Worm (Caenorhabditis elegans) whole organism, L1 larva: ENCODE measurements around the gene magu-2.

Experiments
- F16B12.6 ChIP-seq: fragments of 150-350 bp; optimal IDR thresholded peaks from 2 replicates; lab custom pipeline; 2014; ENCODE audit warnings: missing biosample characterization, missing genetic modification characterization
- ama-1 ChIP-seq: fragments of 150-350 bp; optimal IDR thresholded peaks from 2 replicates; lab custom pipeline; 2014
- blmp-1 ChIP-seq: fragments of 150-350 bp; optimal IDR thresholded peaks from 2 replicates; lab custom pipeline; 2014; ENCODE audit warnings: missing biosample characterization, missing genetic modification characterization
- ceh-90 ChIP-seq: sonication (generic microtip); optimal IDR thresholded peaks from 2 replicates; lab custom pipeline; 2016; ENCODE audit warnings: missing genetic modification characterization, missing compliant biosample characterization
- ces-1 ChIP-seq: fragments of 150-350 bp; optimal IDR thresholded peaks from 2 replicates; lab custom pipeline; 2014; ENCODE audit warnings: missing biosample characterization, missing genetic modification reagents, missing genetic modification characterization
- dsc-1 ChIP-seq: sonication (generic microtip); optimal IDR thresholded peaks from 2 replicates; lab custom pipeline; 2016; ENCODE audit warnings: mild to moderate bottlenecking, missing genetic modification characterization, missing compliant biosample characterization
- efl-1 ChIP-seq, 4 experiments: fragments of 150-350 bp; optimal IDR thresholded peaks in 3 of 4; peaks in 1 of 4; 1 replicate in 1 of 4; 2 replicates in 3 of 4; lab custom pipeline; 2014; ENCODE audit warnings: missing biosample characterization in 2 of 4, missing genetic modification characterization in 2 of 4, missing genetic modification reagents in 2 of 4
- elt-2 ChIP-seq: sonication (generic microtip); optimal IDR thresholded peaks from 2 replicates; lab custom pipeline; 2016; ENCODE audit warnings: missing genetic modification characterization, mild to moderate bottlenecking, inconsistent platforms, missing compliant biosample characterization, missing genetic modification reagents
- hpl-2 ChIP-seq: fragments of 150-350 bp; optimal IDR thresholded peaks from 2 replicates; lab custom pipeline; 2014; ENCODE audit warnings: missing biosample characterization, missing genetic modification reagents, missing genetic modification characterization
- irx-1 ChIP-seq: sonication (generic microtip); optimal IDR thresholded peaks from 2 replicates; lab custom pipeline; 2016; ENCODE audit warnings: missing genetic modification characterization, missing compliant biosample characterization
- jun-1 ChIP-seq: fragments of 150-350 bp; optimal IDR thresholded peaks from 2 replicates; lab custom pipeline; 2014; ENCODE audit warnings: missing biosample characterization, missing genetic modification reagents, missing genetic modification characterization
- lin-14 ChIP-seq: fragments of 200-800 bp; sonication (Bioruptor generic); optimal IDR thresholded peaks from 2 replicates; lab custom pipeline; 2018; ENCODE audit warnings: mild to moderate bottlenecking, missing genetic modification characterization, moderate library complexity, missing compliant biosample characterization
- lin-39 ChIP-seq: fragments of 150-350 bp; optimal IDR thresholded peaks from 2 replicates; lab custom pipeline; 2014; ENCODE audit warnings: missing biosample characterization, missing genetic modification reagents, missing genetic modification characterization
- lsy-2 ChIP-seq, 2 experiments: fragments of 150-350 bp; optimal IDR thresholded peaks; 2 replicates each; lab custom pipeline; 2014; ENCODE audit warnings: missing biosample characterization in 2 of 2, missing genetic modification characterization in 2 of 2
- nhr-19 ChIP-seq: fragments of 200-800 bp; sonication (Bioruptor generic); conservative IDR thresholded peaks from 2 replicates; pipeline ENCODE4 v1.3.6; 2022; ENCODE audit warnings: missing genetic modification characterization, missing compliant biosample characterization
- nhr-20 ChIP-seq: sonication (generic microtip); optimal IDR thresholded peaks from 2 replicates; lab custom pipeline; 2016; ENCODE audit warnings: mild to moderate bottlenecking, missing genetic modification characterization, missing compliant biosample characterization
- nhr-237 ChIP-seq: fragments of 150-350 bp; optimal IDR thresholded peaks from 2 replicates; lab custom pipeline; 2014; ENCODE audit warnings: missing biosample characterization, missing genetic modification characterization
- nhr-47 ChIP-seq: sonication (generic microtip); optimal IDR thresholded peaks from 2 replicates; lab custom pipeline; 2016; ENCODE audit warnings: mild to moderate bottlenecking, missing genetic modification characterization, moderate library complexity, missing compliant biosample characterization
- nhr-76 ChIP-seq: sonication (generic microtip); optimal IDR thresholded peaks from 2 replicates; lab custom pipeline; 2017; ENCODE audit warnings: missing biosample characterization, missing genetic modification characterization
- nhr-77 ChIP-seq: fragments of 150-350 bp; optimal IDR thresholded peaks from 2 replicates; lab custom pipeline; 2014; ENCODE audit warnings: missing biosample characterization, missing genetic modification characterization
- nhr-84 ChIP-seq: sonication (generic microtip); optimal IDR thresholded peaks from 2 replicates; lab custom pipeline; 2017; ENCODE audit warnings: missing biosample characterization, missing genetic modification characterization
- nhr-85 ChIP-seq: sonication (generic microtip); peaks from one replicate; lab custom pipeline; 2016; ENCODE audit warnings: missing genetic modification characterization, inconsistent platforms, missing compliant biosample characterization
- pqm-1 ChIP-seq: sonication (generic microtip); optimal IDR thresholded peaks from 3 replicates; lab custom pipeline; 2017; ENCODE audit warnings: missing biosample characterization, missing genetic modification characterization
- skn-1 ChIP-seq: fragments of 150-350 bp; optimal IDR thresholded peaks from 2 replicates; lab custom pipeline; 2014; ENCODE audit warnings: missing biosample characterization, missing genetic modification characterization
- snu-23 ChIP-seq: sonication (generic microtip); optimal IDR thresholded peaks from 2 replicates; lab custom pipeline; 2016; ENCODE audit warnings: missing genetic modification characterization, missing compliant biosample characterization
- sptf-1 ChIP-seq: fragments of 150-350 bp; optimal IDR thresholded peaks from 2 replicates; lab custom pipeline; 2014; ENCODE audit warnings: missing biosample characterization, missing genetic modification characterization
- unc-130 ChIP-seq: fragments of 150-350 bp; optimal IDR thresholded peaks from 2 replicates; lab custom pipeline; 2017; ENCODE audit warnings: missing biosample characterization, missing genetic modification characterization, inconsistent platforms
- unc-62 ChIP-seq: fragments of 150-350 bp; optimal IDR thresholded peaks from 2 replicates; lab custom pipeline; 2014; ENCODE audit warnings: missing biosample characterization, missing genetic modification reagents, missing genetic modification characterization
- xbp-1 ChIP-seq: sonication (generic microtip); optimal IDR thresholded peaks from 2 replicates; lab custom pipeline; 2016; ENCODE audit warnings: missing genetic modification characterization, missing compliant biosample characterization
- ztf-4 ChIP-seq: fragments of 150-350 bp; optimal IDR thresholded peaks from 2 replicates; lab custom pipeline; 2014; ENCODE audit warnings: missing biosample characterization, missing genetic modification characterization

magu-2 gene

ce11 chrV:8799293-8799812 lies 1.5 kb downstream of the magu-2 start:
- TF ChIP-seq unc-62 (GFP tag; lab: Kevin White, UChicago) = no peak
- peak in 1 of 2 experiments; percentile 13 for TF ChIP-seq lsy-2 (tag; optimal IDR thresholded peaks at IDR 0.05; lab: Kevin White, UChicago)
- TF ChIP-seq blmp-1 (tag; lab: Kevin White, UChicago) = peak; percentile 30
- peak; percentile 30 for TF ChIP-seq lin-14 (GFP tag; lab: Kevin White, UChicago)
- TF ChIP-seq xbp-1 = no peak
- no peak for TF ChIP-seq nhr-47 (tag; lab: Kevin White, UChicago)

DNA sequence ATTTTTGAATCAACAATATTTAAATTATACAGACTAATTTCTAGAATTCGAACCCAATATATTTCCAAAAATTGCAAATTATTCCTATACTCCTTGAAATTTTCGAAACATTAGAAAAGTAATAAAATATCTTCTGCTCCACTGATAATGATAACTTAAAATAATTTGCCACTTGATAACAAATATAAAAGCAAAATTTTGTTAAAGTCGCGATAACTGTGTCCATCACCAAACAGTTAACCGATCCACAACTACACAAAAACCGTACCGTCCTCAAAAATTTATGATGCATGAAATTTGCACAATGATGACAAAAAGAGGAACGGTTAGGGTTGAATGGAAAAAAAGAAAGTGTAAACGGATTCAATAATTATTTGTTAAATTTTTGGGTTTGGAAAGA lies 2.4 kb downstream of the magu-2 start:
- TF ChIP-seq nhr-76 (tag; lab: Kevin White, UChicago) = no peak
- TF ChIP-seq unc-130 = no peak
- TF ChIP-seq F16B12.6 (tag; lab: Kevin White, UChicago) = no peak
- no peak for TF ChIP-seq nhr-20 (tag; lab: Kevin White, UChicago)
- no peak for TF ChIP-seq jun-1
- no peak for TF ChIP-seq dsc-1 (tag; lab: Kevin White, UChicago)
- TF ChIP-seq nhr-19 = no peak
- TF ChIP-seq elt-2 (tag; lab: Kevin White, UChicago) = no peak
- TF ChIP-seq, all 84 proteins: peak for 0

ce11 chrV:8796889-8797288 lies 3.9 kb downstream of the magu-2 start:
- TF ChIP-seq nhr-85 (no peak), lin-14 (GFP tag; lab: Kevin White, UChicago) (peak; percentile 5), dsc-1 (tag; lab: Kevin White, UChicago) (peak; percentile 28), efl-1 (optimal IDR thresholded peaks at IDR 0.05; lab: Kevin White, UChicago) (no peak), efl-1 (GFP tag; optimal IDR thresholded peaks at IDR 0.05 in 1 of 2; lab: Kevin White, UChicago) (peak in 1 of 2 experiments; percentile 49)

- TF ChIP-seq ces-1 = no peak
- no peak for TF ChIP-seq efl-1 (optimal IDR thresholded peaks at IDR 0.05; lab: Kevin White, UChicago)
- peak in 1 of 2 experiments; percentile 75 for TF ChIP-seq efl-1 (GFP tag; optimal IDR thresholded peaks at IDR 0.05 in 1 of 2; lab: Kevin White, UChicago)
- no peak for TF ChIP-seq sptf-1
- TF ChIP-seq nhr-77 (tag; lab: Kevin White, UChicago) = no peak
- TF ChIP-seq, all 84 proteins: peak for 1
Measured at ce11 chrV:8796246-8796645, 4.6 kb downstream of the magu-2 start.

DNA sequence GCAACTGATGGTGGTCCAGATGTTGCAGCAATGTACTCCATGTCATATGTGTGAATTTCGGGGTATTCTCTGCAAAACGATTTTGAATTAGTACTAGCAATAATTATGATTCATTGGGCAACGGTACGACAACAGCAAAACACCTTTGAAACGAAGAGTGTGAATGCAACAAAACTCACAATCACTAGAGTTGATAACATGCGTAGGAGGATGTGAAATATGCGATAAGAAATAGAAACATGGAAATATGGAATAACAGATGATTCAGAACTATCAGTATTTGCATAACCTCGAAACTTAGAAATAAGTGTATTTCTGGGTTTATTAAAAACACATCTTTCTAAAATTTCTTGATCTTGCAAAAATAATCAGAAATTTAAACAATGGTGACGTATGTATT lies 5.3 kb downstream of the magu-2 start:
- TF ChIP-seq nhr-237 (tag; lab: Kevin White, UChicago) (no peak), lin-14 (GFP tag; lab: Kevin White, UChicago) (peak; percentile 1), pqm-1 (tag; lab: Kevin White, UChicago) (peak; percentile 12), snu-23 (GFP tag; lab: Kevin White, UChicago) (no peak), irx-1 (no peak), hpl-2 (GFP tag; lab: Kevin White, UChicago) (no peak), ceh-90 (tag; lab: Kevin White, UChicago) (no peak), lin-39 (no peak), efl-1 (optimal IDR thresholded peaks at IDR 0.05; lab: Kevin White, UChicago) (no peak), efl-1 (GFP tag; optimal IDR thresholded peaks at IDR 0.05 in 1 of 2; lab: Kevin White, UChicago) (peak in 1 of 2 experiments; percentile 3), elt-2 (tag; lab: Kevin White, UChicago) (peak; percentile 55)

ce11 chrV:8792814-8793213 lies 8.0 kb downstream of the magu-2 start:
- TF ChIP-seq lsy-2 (tag; optimal IDR thresholded peaks at IDR 0.05; lab: Kevin White, UChicago) (no peak), ama-1 (lab: Kevin White, UChicago) (no peak), nhr-84 (tag; lab: Kevin White, UChicago) (no peak), ztf-4 (tag; lab: Kevin White, UChicago) (no peak)

DNA sequence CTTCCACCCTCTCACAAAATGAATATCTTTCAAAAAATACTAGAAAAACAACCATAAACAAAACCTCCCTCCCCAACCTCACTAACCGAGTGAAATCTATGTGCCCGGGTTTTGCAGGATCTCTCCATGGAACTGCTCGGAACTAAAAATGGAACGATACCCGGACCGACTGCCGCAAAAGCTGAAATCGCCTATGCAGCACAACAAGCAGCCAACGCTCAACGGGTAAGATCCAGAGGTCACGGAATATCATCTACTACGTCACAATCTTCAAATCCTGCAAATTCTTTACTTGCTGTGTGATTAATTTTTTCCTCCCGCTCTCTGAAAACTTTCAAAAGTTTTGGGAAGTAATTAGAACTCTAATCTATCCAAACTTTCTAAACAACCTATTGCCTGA lies 11.5 kb downstream of the magu-2 start:
- TF ChIP-seq skn-1 (tag; lab: Kevin White, UChicago) (no peak), nhr-47 (tag; lab: Kevin White, UChicago) (no peak), blmp-1 (tag; lab: Kevin White, UChicago) (no peak)
